Fruit fly (Drosophila melanogaster) whole organism, wandering third instar larva: ENCODE measurements around the gene Shmt.

Experiments
- Abd-B ChIP-seq: fragments of >200 bp; optimal IDR thresholded peaks from 2 replicates; lab custom pipeline; 2017; ENCODE audit warnings: missing biosample characterization, missing genetic modification characterization
- CG32264 ChIP-seq: fragments of 200-800 bp; sonication (Bioruptor generic); optimal IDR thresholded peaks from 2 replicates; lab custom pipeline; 2016; ENCODE audit warnings: missing biosample characterization, missing genetic modification characterization
- CG9705 ChIP-seq: fragments of 200-800 bp; sonication (Bioruptor generic); optimal IDR thresholded peaks from 2 replicates; lab custom pipeline; 2018; ENCODE audit warnings: missing biosample characterization, mild to moderate bottlenecking, missing genetic modification characterization
- CrebA ChIP-seq: fragments of 200-800 bp; sonication (Bioruptor generic); optimal IDR thresholded peaks from 2 replicates; lab custom pipeline; 2016; ENCODE audit warnings: missing biosample characterization, mild to moderate bottlenecking, missing genetic modification characterization, borderline replicate concordance
- Dfd ChIP-seq: fragments of >200 bp; optimal IDR thresholded peaks from 2 replicates; lab custom pipeline; 2017; ENCODE audit warnings: missing biosample characterization, missing genetic modification characterization
- Dif ChIP-seq: fragments of 200-275, 200-300 bp; sonication (Bioruptor generic); optimal IDR thresholded peaks from 2 replicates; lab custom pipeline; 2018; ENCODE audit warnings: missing biosample characterization, missing genetic modification characterization; ENCODE audit not compliant: partially characterized antibody
- GATAd ChIP-seq: sonication (Bioruptor generic); optimal IDR thresholded peaks from 2 replicates; lab custom pipeline; 2016; ENCODE audit warnings: missing biosample characterization, missing genetic modification characterization
- HLH106 ChIP-seq: fragments of 200-800 bp; optimal IDR thresholded peaks from 3 replicates; lab custom pipeline; 2019; ENCODE audit warnings: missing biosample characterization, mild to moderate bottlenecking, missing genetic modification characterization, moderate library complexity
- Hnf4 ChIP-seq: fragments of 200-800 bp; sonication (Bioruptor generic); optimal IDR thresholded peaks from 2 replicates; lab custom pipeline; 2016; ENCODE audit warnings: missing biosample characterization, mild to moderate bottlenecking, missing genetic modification characterization
- Hr78 ChIP-seq: fragments of >200 bp; optimal IDR thresholded peaks from 2 replicates; lab custom pipeline; 2017; ENCODE audit warnings: missing biosample characterization, missing genetic modification characterization
- Hr83 ChIP-seq: fragments of 200-300 bp; sonication (Bioruptor generic); optimal IDR thresholded peaks from 2 replicates; lab custom pipeline; 2016; ENCODE audit warnings: missing biosample characterization, mild to moderate bottlenecking, missing genetic modification characterization, moderate library complexity; ENCODE audit not compliant: poor library complexity, severe bottlenecking
- Jra ChIP-seq: sonication (Bioruptor generic); optimal IDR thresholded peaks from 2 replicates; lab custom pipeline; 2016; ENCODE audit warnings: missing biosample characterization, missing genetic modification characterization
- Mio ChIP-seq: sonication (Bioruptor generic); optimal IDR thresholded peaks from 2 replicates; lab custom pipeline; 2016; ENCODE audit warnings: missing biosample characterization, missing genetic modification characterization
- Myc ChIP-seq: fragments of >200 bp; optimal IDR thresholded peaks from 2 replicates; lab custom pipeline; 2017
- N ChIP-seq: fragments of >200 bp; optimal IDR thresholded peaks from 2 replicates; lab custom pipeline; 2018; ENCODE audit warnings: missing biosample characterization, missing external identifiers, missing genetic modification characterization
- OdsH ChIP-seq: fragments of 200-800 bp; sonication (Bioruptor generic); optimal IDR thresholded peaks from 2 replicates; lab custom pipeline; 2016; ENCODE audit warnings: missing biosample characterization, mild to moderate bottlenecking, missing genetic modification characterization
- Rel ChIP-seq, 2 experiments: fragments of 200-800 bp; sonication (Bioruptor generic) in 1 of 2; optimal IDR thresholded peaks; 2 replicates in 1 of 2; 3 replicates in 1 of 2; lab custom pipeline; 2016 to 2019; ENCODE audit warnings: mild to moderate bottlenecking in 2 of 2, missing biosample characterization in 2 of 2, missing genetic modification characterization in 2 of 2, moderate library complexity in 1 of 2
- Sp1 ChIP-seq: fragments of 200-800 bp; sonication (Bioruptor generic); optimal IDR thresholded peaks from 3 replicates; lab custom pipeline; 2019; ENCODE audit warnings: missing biosample characterization, mild to moderate bottlenecking, missing genetic modification characterization, moderate library complexity
- Vsx2 ChIP-seq: fragments of 200-300, 225-300 bp; sonication (Bioruptor generic); optimal IDR thresholded peaks from 2 replicates; lab custom pipeline; 2018; ENCODE audit warnings: missing biosample characterization, missing genetic modification characterization; ENCODE audit not compliant: partially characterized antibody
- br ChIP-seq: fragments of 200-800 bp; sonication (Bioruptor generic); optimal IDR thresholded peaks from 2 replicates; lab custom pipeline; 2016; ENCODE audit warnings: missing biosample characterization, missing genetic modification characterization
- brk ChIP-seq: fragments of 200-800 bp; sonication (Bioruptor generic); optimal IDR thresholded peaks from 2 replicates; lab custom pipeline; 2016; ENCODE audit warnings: missing biosample characterization, mild to moderate bottlenecking, missing genetic modification characterization
- dl ChIP-seq, 2 experiments: fragments of 175-275, 200-275 bp in 1 of 2; fragments of 200-275 bp in 1 of 2; sonication (Bioruptor generic); optimal IDR thresholded peaks; lab custom pipeline; 2018; ENCODE audit warnings: mild to moderate bottlenecking in 2 of 2, missing biosample characterization in 2 of 2, missing genetic modification characterization in 2 of 2, moderate library complexity in 2 of 2; ENCODE audit not compliant: partially characterized antibody in 2 of 2, insufficient read depth in 1 of 2
- dmrt93B ChIP-seq: fragments of 200-800 bp; sonication (Bioruptor generic); optimal IDR thresholded peaks from 2 replicates; lab custom pipeline; 2018; ENCODE audit warnings: missing biosample characterization, mild to moderate bottlenecking, missing genetic modification characterization
- dsf ChIP-seq: sonication (Bioruptor generic); optimal IDR thresholded peaks from 2 replicates; lab custom pipeline; 2016; ENCODE audit warnings: missing biosample characterization, missing genetic modification characterization, borderline replicate concordance
- ey ChIP-seq: fragments of 200-800 bp; sonication (Bioruptor generic); optimal IDR thresholded peaks from 2 replicates; lab custom pipeline; 2016; ENCODE audit warnings: missing biosample characterization, missing genetic modification characterization
- foxo ChIP-seq, 2 experiments: fragments of 200-800 bp; sonication (Bioruptor generic); optimal IDR thresholded peaks; 2 replicates in 1 of 2; 3 replicates in 1 of 2; lab custom pipeline; 2016 to 2017; ENCODE audit warnings: missing biosample characterization in 2 of 2, missing genetic modification characterization in 2 of 2
- fru ChIP-seq: fragments of 200-800 bp; sonication (Bioruptor generic); optimal IDR thresholded peaks from 3 replicates; lab custom pipeline; 2016; ENCODE audit warnings: missing biosample characterization, mild to moderate bottlenecking, missing genetic modification characterization
- h ChIP-seq: fragments of 200-800 bp; sonication (Bioruptor generic); optimal IDR thresholded peaks from 3 replicates; lab custom pipeline; 2016; ENCODE audit warnings: missing biosample characterization, mild to moderate bottlenecking, missing genetic modification characterization
- jim ChIP-seq: fragments of 175-275, 200-325 bp; sonication (Bioruptor generic); optimal IDR thresholded peaks from 2 replicates; lab custom pipeline; 2016; ENCODE audit warnings: missing biosample characterization, mild to moderate bottlenecking, missing genetic modification characterization
- lola ChIP-seq: fragments of >200 bp; optimal IDR thresholded peaks from 2 replicates; lab custom pipeline; 2017; ENCODE audit warnings: missing biosample characterization, missing genetic modification characterization
- pan ChIP-seq: fragments of >200 bp; optimal IDR thresholded peaks from 2 replicates; lab custom pipeline; 2017
- psq ChIP-seq: fragments of 200-800 bp; sonication (Bioruptor generic); optimal IDR thresholded peaks from 3 replicates; lab custom pipeline; 2017; ENCODE audit warnings: missing biosample characterization, mild to moderate bottlenecking, missing genetic modification characterization, moderate library complexity
- rgr ChIP-seq: fragments of 200-800 bp; sonication (Bioruptor generic); optimal IDR thresholded peaks from 3 replicates; lab custom pipeline; 2016; ENCODE audit warnings: missing biosample characterization, mild to moderate bottlenecking, missing genetic modification characterization
- sage ChIP-seq: fragments of 200-800 bp; sonication (Bioruptor generic); optimal IDR thresholded peaks from 2 replicates; lab custom pipeline; 2016; ENCODE audit warnings: missing biosample characterization, mild to moderate bottlenecking, missing genetic modification characterization
- sv ChIP-seq: fragments of 200-800 bp; sonication (Bioruptor generic); optimal IDR thresholded peaks from 3 replicates; lab custom pipeline; 2016; ENCODE audit warnings: missing biosample characterization, missing genetic modification characterization
- tai ChIP-seq: sonication (Bioruptor generic); optimal IDR thresholded peaks from 2 replicates; lab custom pipeline; 2016; ENCODE audit warnings: missing biosample characterization, missing genetic modification characterization
- usp ChIP-seq: fragments of >200 bp; optimal IDR thresholded peaks from 2 replicates; lab custom pipeline; 2017; ENCODE audit warnings: missing biosample characterization, missing genetic modification characterization
- woc ChIP-seq: sonication (Bioruptor generic); optimal IDR thresholded peaks from 2 replicates; lab custom pipeline; 2016; ENCODE audit warnings: missing biosample characterization, mild to moderate bottlenecking, missing genetic modification characterization

The Shmt gene

DNA sequence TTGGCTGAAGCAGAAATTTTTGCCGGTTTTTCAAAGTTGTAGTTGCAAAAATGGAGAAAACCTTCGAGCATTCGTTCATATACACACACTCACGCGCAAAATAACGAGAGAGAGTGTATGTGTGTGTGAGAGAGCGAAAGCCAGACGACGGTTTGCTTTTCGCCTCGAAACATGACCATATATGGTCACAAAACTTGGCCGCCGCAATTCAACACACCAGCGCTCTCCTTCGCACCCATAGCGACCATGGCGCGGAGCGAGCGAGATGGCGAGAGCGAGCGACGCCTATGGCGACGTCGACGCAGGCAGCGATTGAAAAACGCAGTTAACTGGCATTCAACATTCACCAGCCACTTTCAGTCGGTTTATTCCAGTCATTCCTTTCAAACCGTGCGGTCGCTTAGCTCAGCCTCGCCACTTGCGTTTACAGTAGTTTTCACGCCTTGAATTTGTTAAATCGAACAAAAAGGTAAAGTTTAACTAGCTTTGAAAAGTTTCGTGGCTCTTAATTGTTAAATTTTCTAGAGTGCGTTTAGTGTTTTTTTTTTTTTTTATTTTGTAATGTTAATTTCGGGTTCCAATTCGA, 14.9 kb downstream of the Shmt start:
- TF ChIP-seq Dfd (GFP tag; lab: Kevin White, UChicago), result no peak
- TF ChIP-seq Jra, result peak; percentile 10
- no peak for TF ChIP-seq usp
- TF ChIP-seq Abd-B, result no peak
- peak; percentile 85 for TF ChIP-seq psq
- TF ChIP-seq pan, result no peak
- TF ChIP-seq Myc, result no peak
- TF ChIP-seq woc (GFP tag; lab: Kevin White, UChicago), result peak; percentile 40
- peak; percentile 33 for TF ChIP-seq br (GFP tag; lab: Kevin White, UChicago)
- no peak for TF ChIP-seq dl (GFP tag; optimal IDR thresholded peaks at IDR 0.05; lab: Kevin White, UChicago; ENCODE audit: insufficient read depth in 1 of 2, partially characterized antibody in 2 of 2)
- no peak for TF ChIP-seq OdsH
- TF ChIP-seq Hnf4 (GFP tag; lab: Kevin White, UChicago), result peak; percentile 55
- peak; percentile 36 for TF ChIP-seq h (GFP tag; lab: Kevin White, UChicago)
- no peak for TF ChIP-seq N (GFP tag; lab: Kevin White, UChicago)
- no peak for TF ChIP-seq GATAd (GFP tag; lab: Kevin White, UChicago)
- no peak for TF ChIP-seq Mio (GFP tag; lab: Kevin White, UChicago)
- no peak for TF ChIP-seq dmrt93B (GFP tag; lab: Kevin White, UChicago)
- peak; percentile 26 for TF ChIP-seq rgr
- no peak for TF ChIP-seq lola (GFP tag; lab: Kevin White, UChicago)
- TF ChIP-seq CG32264 (GFP tag; lab: Kevin White, UChicago), result no peak
- TF ChIP-seq sv (GFP tag; lab: Kevin White, UChicago), result peak; percentile 49
- TF ChIP-seq Sp1 (GFP tag; lab: Kevin White, UChicago), result peak; percentile 50
- no peak for TF ChIP-seq CG9705 (GFP tag; lab: Kevin White, UChicago)
- TF ChIP-seq foxo (GFP tag; optimal IDR thresholded peaks at IDR 0.05; lab: Kevin White, UChicago), result peak in 1 of 2 experiments; percentile 42
- TF ChIP-seq Vsx2 (GFP tag; lab: Kevin White, UChicago), result no peak
- peak; percentile 14 for TF ChIP-seq ey
- peak; percentile 60 for TF ChIP-seq Hr83 (GFP tag; lab: Kevin White, UChicago)
- TF ChIP-seq sage, result no peak
- peak; percentile 65 for TF ChIP-seq fru (GFP tag; lab: Kevin White, UChicago)
- TF ChIP-seq jim (GFP tag; lab: Kevin White, UChicago), result no peak
- no peak for TF ChIP-seq Hr78
- no peak for TF ChIP-seq dsf (GFP tag; lab: Kevin White, UChicago)
- peak; percentile 6 for TF ChIP-seq brk (GFP tag; lab: Kevin White, UChicago)
- no peak for TF ChIP-seq tai (GFP tag; lab: Kevin White, UChicago)
- TF ChIP-seq Rel (GFP tag; optimal IDR thresholded peaks at IDR 0.05; lab: Kevin White, UChicago), result no peak
- peak; percentile 65 for TF ChIP-seq Rel (tag; optimal IDR thresholded peaks at IDR 0.05; lab: Kevin White, UChicago)
- no peak for TF ChIP-seq CrebA
- no peak for TF ChIP-seq HLH106
- TF ChIP-seq Dif (GFP tag; lab: Kevin White, UChicago), result peak; percentile 45

DNA sequence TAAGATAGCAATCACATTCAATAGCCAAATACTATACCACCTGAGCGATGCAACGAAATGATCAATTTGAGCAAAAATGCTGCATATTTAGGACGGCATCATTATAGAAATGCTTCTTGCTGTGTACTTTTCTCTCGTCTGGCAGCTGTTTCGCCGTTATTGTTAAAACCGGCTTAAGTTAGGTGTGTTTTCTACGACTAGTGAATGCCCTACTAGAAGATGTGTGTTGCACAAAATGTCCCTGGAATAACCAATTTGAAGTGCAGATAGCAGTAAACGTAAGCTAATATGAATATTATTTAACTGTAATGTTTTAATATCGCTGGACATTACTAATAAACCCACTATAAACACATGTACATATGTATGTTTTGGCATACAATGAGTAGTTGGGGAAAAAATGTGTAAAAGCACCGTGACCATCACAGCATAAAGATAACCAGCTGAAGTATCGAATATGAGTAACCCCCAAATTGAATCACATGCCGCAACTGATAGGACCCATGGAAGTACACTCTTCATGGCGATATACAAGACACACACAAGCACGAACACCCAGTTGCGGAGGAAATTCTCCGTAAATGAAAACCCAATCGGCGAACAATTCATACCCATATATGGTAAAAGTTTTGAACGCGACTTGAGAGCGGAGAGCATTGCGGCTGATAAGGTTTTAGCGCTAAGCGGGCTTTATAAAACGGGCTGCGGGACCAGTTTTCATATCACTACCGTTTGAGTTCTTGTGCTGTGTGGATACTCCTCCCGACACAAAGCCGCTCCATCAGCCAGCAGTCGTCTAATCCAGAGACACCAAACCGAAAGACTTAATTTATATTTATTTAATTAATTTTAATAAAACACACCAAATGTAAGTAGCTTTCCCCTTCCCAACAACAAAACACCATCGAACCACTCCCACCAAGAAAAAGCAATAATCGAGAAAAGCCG, 16.2 kb downstream of the Shmt start, which contains the start of gene Act5C:
TSS of gene Act5C (plus strand) at position 716 of the 948 bp plus-strand sequence.
- peak; percentile 97 for TF ChIP-seq fru (GFP tag; lab: Kevin White, UChicago)
- TF ChIP-seq sage, result peak; percentile 95
- TF ChIP-seq rgr, result peak; percentile 97
- TF ChIP-seq Hnf4 (GFP tag; lab: Kevin White, UChicago), result peak; percentile 95
- TF ChIP-seq Mio (GFP tag; lab: Kevin White, UChicago), result peak; percentile 78
- TF ChIP-seq Abd-B, result no peak
- peak; percentile 47 for TF ChIP-seq GATAd (GFP tag; lab: Kevin White, UChicago)
- TF ChIP-seq Sp1 (GFP tag; lab: Kevin White, UChicago), result peak; percentile 97
- peak; percentile 97 for TF ChIP-seq woc (GFP tag; lab: Kevin White, UChicago)
- peak; percentile 94 for TF ChIP-seq CG32264 (GFP tag; lab: Kevin White, UChicago)
- peak; percentile 97 for TF ChIP-seq br (GFP tag; lab: Kevin White, UChicago)
- no peak for TF ChIP-seq jim (GFP tag; lab: Kevin White, UChicago)
- peak; percentile 93 for TF ChIP-seq sv (GFP tag; lab: Kevin White, UChicago)
- no peak for TF ChIP-seq pan
- TF ChIP-seq Vsx2 (GFP tag; lab: Kevin White, UChicago), result no peak
- TF ChIP-seq h (GFP tag; lab: Kevin White, UChicago), result peak; percentile 97
- peak; percentile 67 for TF ChIP-seq Dif (GFP tag; lab: Kevin White, UChicago)
- TF ChIP-seq psq, result peak; percentile 91
- TF ChIP-seq Hr83 (GFP tag; lab: Kevin White, UChicago), result peak; percentile 66
- TF ChIP-seq brk (GFP tag; lab: Kevin White, UChicago), result peak; percentile 87
- no peak for TF ChIP-seq lola (GFP tag; lab: Kevin White, UChicago)
- no peak for TF ChIP-seq Myc
- TF ChIP-seq Dfd (GFP tag; lab: Kevin White, UChicago), result no peak
- TF ChIP-seq ey, result peak; percentile 97
- peak; percentile 81 for TF ChIP-seq dsf (GFP tag; lab: Kevin White, UChicago)
- no peak for TF ChIP-seq N (GFP tag; lab: Kevin White, UChicago)
- TF ChIP-seq CrebA, result peak; percentile 91
- peak; percentile 49 for TF ChIP-seq tai (GFP tag; lab: Kevin White, UChicago)
- TF ChIP-seq foxo (GFP tag; optimal IDR thresholded peaks at IDR 0.05; lab: Kevin White, UChicago), result peak; percentile 87 to 97
- peak; percentile 74 for TF ChIP-seq Rel (GFP tag; optimal IDR thresholded peaks at IDR 0.05; lab: Kevin White, UChicago)
- peak; percentile 81 for TF ChIP-seq Rel (tag; optimal IDR thresholded peaks at IDR 0.05; lab: Kevin White, UChicago)
- peak; percentile 97 for TF ChIP-seq HLH106
- peak in 1 of 2 experiments; percentile 1 for TF ChIP-seq dl (GFP tag; optimal IDR thresholded peaks at IDR 0.05; lab: Kevin White, UChicago; ENCODE audit: insufficient read depth in 1 of 2, partially characterized antibody in 2 of 2)
- peak; percentile 92 for TF ChIP-seq CG9705 (GFP tag; lab: Kevin White, UChicago)
- peak; percentile 95 for TF ChIP-seq OdsH
- TF ChIP-seq Hr78, result no peak
- peak; percentile 75 for TF ChIP-seq Jra
